Fruit fly (Drosophila melanogaster): ENCODE results near the gene cas.

dm6 chr3R:5742278-5743196, 25.9 kb upstream of the cas start, which contains the start of the genes Sym and Madm:
- no peak for TF ChIP-seq cnc (optimal IDR thresholded peaks at IDR 0.05)
- peak; percentile 15 for TF ChIP-seq CG5204 (GFP tag; optimal IDR thresholded peaks at IDR 0.05)
- TF ChIP-seq CG7101 (tag; optimal IDR thresholded peaks at IDR 0.05): peak; percentile 19
- TF ChIP-seq Crg-1 (GFP tag; optimal IDR thresholded peaks at IDR 0.05): peak; percentile 3
- TF ChIP-seq CG33017 (tag; optimal IDR thresholded peaks at IDR 0.05): no peak
